Worm (Caenorhabditis elegans) whole organism, midembryonic: ENCODE results near the gene C46F11.6.
A peak's percentile ranks its signal among the peaks of the same experiment; 100 is the strongest.

ENCODE experiments used
- T22C8.4 ChIP-seq: fragments of 200-800 bp; sonication (Bioruptor generic); IDR thresholded peaks from 2 replicates; pipeline ENCODE4 v1.3.6; 2022; ENCODE audit warnings: missing genetic modification characterization, missing compliant biosample characterization
- flt-1 ChIP-seq: fragments of 200-800 bp; sonication (Bioruptor generic); IDR thresholded peaks from 2 replicates; pipeline ENCODE4 v1.3.6; 2022; ENCODE audit warnings: missing genetic modification characterization, missing compliant biosample characterization
- klf-2 ChIP-seq: fragments of 200-800 bp; sonication (Bioruptor generic); conservative IDR thresholded peaks from 2 replicates; pipeline ENCODE4 v1.3.6; 2022; ENCODE audit warnings: missing genetic modification reagents, missing genetic modification characterization, missing compliant biosample characterization
- med-1 ChIP-seq: sonication (generic microtip); optimal IDR thresholded peaks from 2 replicates; lab custom pipeline; 2017; ENCODE audit warnings: missing genetic modification characterization, mild to moderate bottlenecking, missing compliant biosample characterization, antibody characterized with exemption, missing genetic modification reagents; ENCODE audit not compliant: insufficient read depth
- ref-1 ChIP-seq: fragments of 200-800 bp; sonication (Bioruptor generic); conservative IDR thresholded peaks from 2 replicates; pipeline ENCODE4 v1.3.6; 2022; ENCODE audit warnings: missing genetic modification reagents, missing genetic modification characterization, missing compliant biosample characterization
- tab-1 ChIP-seq: fragments of 200-800 bp; sonication (Bioruptor generic); IDR thresholded peaks from 2 replicates; pipeline ENCODE4 v1.3.6; 2022; ENCODE audit warnings: missing genetic modification characterization, missing compliant biosample characterization
- ztf-23 ChIP-seq: fragments of 200-800 bp; sonication (Bioruptor generic); IDR thresholded peaks from 2 replicates; pipeline ENCODE4 v1.3.6; 2022; ENCODE audit warnings: missing genetic modification reagents, missing genetic modification characterization, missing compliant biosample characterization
- ztf-29 ChIP-seq: fragments of 200-800 bp; sonication (Bioruptor generic); IDR thresholded peaks from 2 replicates; pipeline ENCODE4 v1.3.6; 2022; ENCODE audit warnings: missing genetic modification reagents, missing genetic modification characterization, missing compliant biosample characterization

- no peak for TF ChIP-seq tab-1
- TF ChIP-seq flt-1 (GFP tag; lab: Robert Waterston, UW) = no peak
- TF ChIP-seq T22C8.4 (GFP tag; lab: Robert Waterston, UW) = no peak
- no peak for TF ChIP-seq ref-1 (GFP tag; lab: Robert Waterston, UW)
- no peak for TF ChIP-seq med-1 (GFP tag; lab: Kevin White, UChicago)
- 0 out of 2 replicates have a peak, but pooled peaks have one; percentile 20 for TF ChIP-seq ztf-29
- no peak for TF ChIP-seq klf-2
- TF ChIP-seq ztf-23 (GFP tag; lab: Robert Waterston, UW) = no peak
Measured at ce11 chrIII:3701411-3702310, 31.4 kb upstream of the C46F11.6 start, which contains the start of the genes pdi-1 and C14B1.2.
